Worm (Caenorhabditis elegans) whole organism, L4 larva: ENCODE measurements around the gene clec-78.

Source experiments
- F26F4.8 ChIP-seq: fragments of 200-800 bp; sonication (Bioruptor generic); conservative IDR thresholded peaks from 2 replicates; pipeline ENCODE4 v1.3.6; 2022; ENCODE audit warnings: missing genetic modification characterization, missing compliant biosample characterization
- T20F7.1 ChIP-seq: fragments of 200-800 bp; sonication (Bioruptor generic); optimal IDR thresholded peaks from 2 replicates; lab custom pipeline; 2018; ENCODE audit warnings: mild to moderate bottlenecking, missing genetic modification characterization, missing compliant biosample characterization
- Y48G9A.11 ChIP-seq: fragments of 200-800 bp; sonication (Bioruptor generic); IDR thresholded peaks from 2 replicates; pipeline ENCODE4 v1.3.6; 2022; ENCODE audit warnings: missing genetic modification reagents, missing genetic modification characterization, missing compliant biosample characterization
- ZK337.2 ChIP-seq: fragments of 200-800 bp; sonication (Bioruptor generic); IDR thresholded peaks from 2 replicates; pipeline ENCODE4 v1.3.6; 2022; ENCODE audit warnings: missing genetic modification reagents, missing genetic modification characterization, missing compliant biosample characterization
- aha-1 ChIP-seq: fragments of 150-350 bp; peaks from one replicate; lab custom pipeline; 2014; ENCODE audit warnings: missing biosample characterization, missing genetic modification characterization
- aly-2 ChIP-seq: sonication (generic microtip); optimal IDR thresholded peaks from 2 replicates; lab custom pipeline; 2018; ENCODE audit warnings: missing biosample characterization, missing genetic modification characterization
- ama-1 ChIP-seq: fragments of 150-350 bp; optimal IDR thresholded peaks from 2 replicates; lab custom pipeline; 2014; ENCODE audit warnings: inconsistent platforms, mixed read lengths
- arid-1 ChIP-seq: fragments of 200-800 bp; sonication (Bioruptor generic); conservative IDR thresholded peaks from 2 replicates; pipeline ENCODE4 v1.3.6; 2022; ENCODE audit warnings: missing genetic modification reagents, missing genetic modification characterization, missing compliant biosample characterization
- ceh-28 ChIP-seq: fragments of 150-350 bp; optimal IDR thresholded peaks from 2 replicates; lab custom pipeline; 2014; ENCODE audit warnings: missing biosample characterization, missing genetic modification reagents, missing genetic modification characterization
- ceh-32 ChIP-seq: sonication (generic microtip); optimal IDR thresholded peaks from 2 replicates; lab custom pipeline; 2016; ENCODE audit warnings: mild to moderate bottlenecking, missing genetic modification characterization, missing compliant biosample characterization; ENCODE audit not compliant: poor library complexity
- ceh-82 ChIP-seq: sonication (generic microtip); optimal IDR thresholded peaks from 2 replicates; lab custom pipeline; 2017; ENCODE audit warnings: missing biosample characterization, missing genetic modification characterization
- ctbp-1 ChIP-seq: fragments of 200-800 bp; sonication (Bioruptor generic); IDR thresholded peaks from 2 replicates; pipeline ENCODE4 v1.3.6; 2022; ENCODE audit warnings: missing genetic modification reagents, missing genetic modification characterization, missing compliant biosample characterization
- daf-12 ChIP-seq: fragments of 150-350 bp; optimal IDR thresholded peaks from 2 replicates; lab custom pipeline; 2014; ENCODE audit warnings: missing biosample characterization, missing genetic modification reagents, missing genetic modification characterization
- daf-16 ChIP-seq, 3 experiments: sonication (generic microtip); optimal IDR thresholded peaks; 2 replicates each; lab custom pipeline; 2016 to 2017; ENCODE audit warnings: missing genetic modification characterization in 3 of 3, missing genetic modification reagents in 3 of 3, mild to moderate bottlenecking in 2 of 3, missing compliant biosample characterization in 2 of 3, missing biosample characterization in 1 of 3, moderate library complexity in 1 of 3
- dmd-6 ChIP-seq: fragments of 200-800 bp; sonication (Bioruptor generic); IDR thresholded peaks from 2 replicates; pipeline ENCODE4 v1.3.6; 2022; ENCODE audit warnings: missing genetic modification reagents, missing genetic modification characterization, missing compliant biosample characterization
- dmd-9 ChIP-seq: fragments of 200-800 bp; sonication (Bioruptor generic); IDR thresholded peaks from 2 replicates; pipeline ENCODE4 v1.3.6; 2022; ENCODE audit warnings: missing genetic modification reagents, missing genetic modification characterization, missing compliant biosample characterization
- dve-1 ChIP-seq: sonication (generic microtip); optimal IDR thresholded peaks from 2 replicates; lab custom pipeline; 2017; ENCODE audit warnings: antibody characterized with exemption, mild to moderate bottlenecking, missing genetic modification characterization, missing compliant biosample characterization; ENCODE audit not compliant: insufficient read depth
- hif-1 ChIP-seq, 2 experiments: sonication (generic microtip); optimal IDR thresholded peaks; 2 replicates each; lab custom pipeline; 2016 to 2017; ENCODE audit warnings: missing compliant biosample characterization in 2 of 2, missing genetic modification characterization in 2 of 2, missing genetic modification reagents in 2 of 2, missing genotype in 2 of 2, mild to moderate bottlenecking in 1 of 2
- hlh-11 ChIP-seq: fragments of 200-800 bp; sonication (Bioruptor generic); optimal IDR thresholded peaks from 2 replicates; lab custom pipeline; 2018; ENCODE audit warnings: mild to moderate bottlenecking, missing genetic modification characterization, missing compliant biosample characterization
- jun-1 ChIP-seq: fragments of 150-350 bp; optimal IDR thresholded peaks from 2 replicates; lab custom pipeline; 2014; ENCODE audit warnings: missing biosample characterization, missing genetic modification reagents, missing genetic modification characterization
- lim-7 ChIP-seq: fragments of 200-800 bp; sonication (Bioruptor generic); IDR thresholded peaks from 2 replicates; pipeline ENCODE4 v1.3.6; 2022; ENCODE audit warnings: missing genetic modification characterization, missing compliant biosample characterization
- lin-13 ChIP-seq: fragments of 150-350 bp; optimal IDR thresholded peaks from 2 replicates; lab custom pipeline; 2014; ENCODE audit warnings: missing biosample characterization, missing genetic modification reagents, missing genetic modification characterization
- lin-15B ChIP-seq: fragments of 150-350 bp; sonication (generic microtip); optimal IDR thresholded peaks from 3 replicates; lab custom pipeline; 2014; ENCODE audit warnings: missing biosample characterization, missing genetic modification characterization
- lsy-2 ChIP-seq, 2 experiments: fragments of 150-350 bp in 1 of 2; sonication (generic microtip) in 1 of 2; optimal IDR thresholded peaks; 2 replicates each; lab custom pipeline; 2014 to 2017; ENCODE audit warnings: missing biosample characterization in 2 of 2, missing genetic modification characterization in 2 of 2
- mdl-1 ChIP-seq, 2 experiments: fragments of 150-350 bp in 1 of 2; sonication (generic microtip) in 1 of 2; optimal IDR thresholded peaks; 2 replicates each; lab custom pipeline; 2014 to 2017; ENCODE audit warnings: missing biosample characterization in 2 of 2, missing genetic modification characterization in 2 of 2
- nhr-11 ChIP-seq: fragments of 150-350 bp; optimal IDR thresholded peaks from 2 replicates; lab custom pipeline; 2014; ENCODE audit warnings: missing biosample characterization, missing genetic modification characterization
- nhr-111 ChIP-seq: fragments of 200-800 bp; sonication (Bioruptor generic); optimal IDR thresholded peaks from 2 replicates; lab custom pipeline; 2018; ENCODE audit warnings: mild to moderate bottlenecking, missing genetic modification characterization, missing compliant biosample characterization
- nhr-28 ChIP-seq: fragments of 150-350 bp; optimal IDR thresholded peaks from 2 replicates; lab custom pipeline; 2014; ENCODE audit warnings: missing biosample characterization, missing genetic modification characterization
- nhr-6 ChIP-seq: fragments of 150-350 bp; optimal IDR thresholded peaks from 2 replicates; lab custom pipeline; 2014; ENCODE audit warnings: missing biosample characterization, missing genetic modification characterization
- nhr-77 ChIP-seq: fragments of 150-350 bp; optimal IDR thresholded peaks from 2 replicates; lab custom pipeline; 2014; ENCODE audit warnings: missing biosample characterization, missing genetic modification characterization
- pha-4 ChIP-seq, 2 experiments: fragments of 150-350 bp in 1 of 2; fragments of 200-800 bp in 1 of 2; sonication (Bioruptor generic) in 1 of 2; IDR thresholded peaks in 1 of 2; optimal IDR thresholded peaks in 1 of 2; 2 replicates each; pipeline versions ENCODE4 v1.3.6 to Lab custom; 2014 to 2022; ENCODE audit warnings: missing genetic modification characterization in 2 of 2, missing genetic modification reagents in 2 of 2, missing biosample characterization in 1 of 2, missing compliant biosample characterization in 1 of 2
- php-3 ChIP-seq: fragments of 200-800 bp; sonication (Bioruptor generic); IDR thresholded peaks from 2 replicates; pipeline ENCODE4 v1.3.6; 2022; ENCODE audit warnings: missing genetic modification reagents, missing genetic modification characterization, missing compliant biosample characterization
- saeg-2 ChIP-seq: fragments of 200-800 bp; sonication (Bioruptor generic); IDR thresholded peaks from 2 replicates; pipeline ENCODE4 v1.3.6; 2022; ENCODE audit warnings: missing genetic modification reagents, missing genetic modification characterization, missing compliant biosample characterization
- set-16 ChIP-seq: fragments of 200-800 bp; sonication (Bioruptor generic); IDR thresholded peaks from 2 replicates; pipeline ENCODE4 v1.3.6; 2022; ENCODE audit warnings: missing genetic modification reagents, missing genetic modification characterization, missing compliant biosample characterization
- snpc-1.2 ChIP-seq: fragments of 200-800 bp; sonication (Bioruptor generic); IDR thresholded peaks from 2 replicates; pipeline ENCODE4 v1.3.6; 2022; ENCODE audit warnings: missing genetic modification reagents, missing genetic modification characterization, missing compliant biosample characterization
- tra-1 ChIP-seq: fragments of 200-800 bp; sonication (Bioruptor generic); IDR thresholded peaks from 2 replicates; pipeline ENCODE4 v1.3.6; 2022; ENCODE audit warnings: missing genetic modification reagents, missing genetic modification characterization, missing compliant biosample characterization
- unc-62 ChIP-seq, 3 experiments: fragments of 150-350 bp in 1 of 3; sonication (generic microtip); optimal IDR thresholded peaks in 2 of 3; peaks in 1 of 3; 1 replicate in 1 of 3; 2 replicates in 2 of 3; lab custom pipeline; 2014 to 2017; ENCODE audit warnings: missing biosample characterization in 3 of 3, missing genetic modification characterization in 3 of 3, missing genetic modification reagents in 3 of 3, missing genotype in 1 of 3
- vab-7 ChIP-seq: fragments of 200-800 bp; sonication (Bioruptor generic); IDR thresholded peaks from 2 replicates; pipeline ENCODE4 v1.3.6; 2022; ENCODE audit warnings: missing genetic modification reagents, missing genetic modification characterization, missing compliant biosample characterization
- ztf-11 ChIP-seq: fragments of 150-350 bp; optimal IDR thresholded peaks from 2 replicates; lab custom pipeline; 2014; ENCODE audit warnings: missing biosample characterization, missing genetic modification characterization
- ztf-7 ChIP-seq: fragments of 150-350 bp; optimal IDR thresholded peaks from 2 replicates; lab custom pipeline; 2014; ENCODE audit warnings: missing biosample characterization, missing genetic modification characterization

Gene clec-78

DNA sequence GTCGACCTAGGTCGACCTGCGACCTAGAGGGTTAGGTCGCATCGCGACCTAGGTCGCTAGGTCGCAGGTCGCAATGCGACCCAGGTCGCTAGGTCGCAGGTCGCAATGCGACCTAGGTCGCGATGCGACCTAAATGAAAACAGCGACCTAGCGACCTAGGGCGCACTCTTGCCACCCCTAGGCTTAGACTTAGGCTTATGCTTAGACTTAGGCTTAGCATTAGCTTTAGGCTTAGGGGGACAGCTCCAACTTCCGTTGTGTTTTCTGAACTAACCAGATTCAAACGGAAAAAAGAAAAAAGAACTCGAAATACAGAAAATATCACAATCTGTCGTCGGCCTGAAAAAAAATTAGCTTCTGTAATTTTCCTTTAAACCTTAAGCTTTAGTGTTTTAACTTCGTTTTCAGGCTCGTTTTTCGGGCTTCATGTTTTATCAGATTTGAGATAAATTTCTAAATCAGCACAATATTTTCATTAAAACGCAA lies 25.5 kb downstream of the clec-78 start (continued):
- TF ChIP-seq pha-4 (GFP tag; IDR thresholded peaks at IDR 0.05; lab: Robert Waterston, UW) (0 out of 2 replicates have a peak, but pooled peaks have one; percentile 13), pha-4 (tag; optimal IDR thresholded peaks at IDR 0.05; lab: Kevin White, UChicago) (no peak), hlh-11 (tag; lab: Kevin White, UChicago) (peak; percentile 2), mdl-1 (tag; optimal IDR thresholded peaks at IDR 0.05; lab: Kevin White, UChicago) (no peak), php-3 (0 out of 2 replicates have a peak, but pooled peaks have one; percentile 41), T20F7.1 (GFP tag; lab: Kevin White, UChicago) (no peak), ceh-28 (tag; lab: Kevin White, UChicago) (no peak), saeg-2 (GFP tag; lab: Robert Waterston, UW) (no peak), vab-7 (peak; percentile 39; the same call in 1 of the 2 replicates), lim-7 (GFP tag; lab: Robert Waterston, UW) (peak; percentile 51; the same call in 1 of the 2 replicates), lin-15B (tag; lab: Kevin White, UChicago) (no peak)

ce11 chrIV:4015660-4016059 lies 26.8 kb downstream of the clec-78 start:
- TF ChIP-seq ctbp-1 (no peak), aha-1 (tag; lab: Kevin White, UChicago) (peak; percentile 82), unc-62 (GFP tag; optimal IDR thresholded peaks at IDR 0.05 in 1 of 2; lab: Kevin White, UChicago) (peak in 1 of 2 experiments; percentile 97), unc-62 (tag; optimal IDR thresholded peaks at IDR 0.05; lab: Kevin White, UChicago) (no peak), snpc-1.2 (GFP tag; lab: Robert Waterston, UW) (no peak), ama-1 (lab: Kevin White, UChicago) (no peak), ZK337.2 (no peak), ceh-82 (no peak), daf-16 (GFP tag; optimal IDR thresholded peaks at IDR 0.05; lab: Kevin White, UChicago) (no peak), daf-16 (tag; optimal IDR thresholded peaks at IDR 0.05; lab: Kevin White, UChicago) (no peak), dmd-6 (GFP tag; lab: Robert Waterston, UW) (no peak), nhr-11 (tag; lab: Kevin White, UChicago) (no peak)

DNA sequence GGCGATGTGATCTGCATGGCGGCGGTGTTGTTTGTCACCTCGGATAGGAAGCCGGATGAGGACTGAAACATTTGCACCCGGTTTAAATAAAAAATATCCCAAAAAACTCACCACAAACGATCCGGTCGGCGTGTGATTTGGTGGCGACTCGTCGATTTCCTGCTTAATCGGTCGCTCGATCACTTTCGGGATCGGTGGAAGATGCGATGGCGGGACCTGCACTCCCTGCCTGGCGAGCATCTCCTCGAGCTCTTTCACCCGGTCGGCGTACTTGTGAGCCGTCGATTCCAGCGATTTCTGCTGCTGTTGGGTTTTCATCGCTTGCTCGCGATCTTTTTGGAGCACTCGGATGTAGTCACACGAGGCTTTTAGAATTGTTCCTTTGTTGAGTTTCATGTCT lies 27.8 kb downstream of the clec-78 start:
- TF ChIP-seq ztf-7 (tag; lab: Kevin White, UChicago) = no peak
- TF ChIP-seq aly-2 = no peak
- TF ChIP-seq snpc-1.2 (GFP tag; lab: Robert Waterston, UW) = peak; percentile 6; the same call in 1 of the 2 replicates
- peak; percentile 84 for TF ChIP-seq set-16
- TF ChIP-seq dmd-9 = 0 out of 2 replicates have a peak, but pooled peaks have one; percentile 53

DNA sequence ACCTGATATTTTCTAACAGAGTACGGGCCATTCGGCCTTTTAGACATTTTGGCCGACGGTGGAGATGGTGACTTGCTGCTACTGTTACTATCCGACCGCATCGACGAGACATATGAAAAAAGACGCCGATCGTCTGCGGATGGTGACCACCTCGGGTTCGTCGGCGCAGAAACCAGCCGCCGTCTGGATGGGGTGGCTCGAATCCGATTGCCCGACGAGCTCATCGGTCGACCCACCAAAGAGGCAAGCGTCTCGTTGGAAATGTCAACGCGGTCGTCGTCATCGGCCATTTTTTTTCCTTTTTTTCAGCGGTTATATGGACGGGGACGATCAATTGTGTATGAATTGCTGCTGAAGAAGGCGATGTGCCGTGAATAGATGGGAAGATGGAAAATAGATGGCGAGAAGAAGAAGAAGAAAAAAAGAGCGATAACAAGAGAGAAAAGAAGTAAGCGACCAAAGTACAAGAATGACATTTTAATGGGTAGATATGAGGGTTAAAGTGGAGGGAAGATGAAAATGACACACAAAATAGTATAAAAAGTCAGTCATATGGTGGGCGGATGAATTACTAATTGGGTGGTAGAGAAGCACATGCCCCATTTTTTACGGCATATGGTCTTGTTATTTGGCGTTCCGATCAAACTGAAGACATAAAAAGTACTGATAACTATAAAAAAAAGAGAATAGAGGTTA lies 29.9 kb downstream of the clec-78 start:
- TF ChIP-seq ztf-11 (no peak), nhr-6 (tag; lab: Kevin White, UChicago) (peak; percentile 15), Y48G9A.11 (GFP tag; lab: Robert Waterston, UW) (peak; percentile 32; the same call in 1 of the 2 replicates), set-16 (peak; percentile 89), tra-1 (0 out of 2 replicates have a peak, but pooled peaks have one; percentile 62), T20F7.1 (GFP tag; lab: Kevin White, UChicago) (no peak), mdl-1 (tag; optimal IDR thresholded peaks at IDR 0.05; lab: Kevin White, UChicago) (no peak), nhr-11 (tag; lab: Kevin White, UChicago) (no peak), lin-13 (GFP tag; lab: Kevin White, UChicago) (no peak), hlh-11 (tag; lab: Kevin White, UChicago) (peak; percentile 26), dmd-6 (GFP tag; lab: Robert Waterston, UW) (peak; percentile 54), ceh-32 (tag; lab: Kevin White, UChicago) (no peak), lin-15B (tag; lab: Kevin White, UChicago) (no peak), lsy-2 (tag; optimal IDR thresholded peaks at IDR 0.05; lab: Kevin White, UChicago) (no peak), php-3 (peak; percentile 38; the same call in 1 of the 2 replicates), aha-1 (tag; lab: Kevin White, UChicago) (peak; percentile 73), unc-62 (GFP tag; optimal IDR thresholded peaks at IDR 0.05 in 1 of 2; lab: Kevin White, UChicago) (peak in 1 of 2 experiments; percentile 97), unc-62 (tag; optimal IDR thresholded peaks at IDR 0.05; lab: Kevin White, UChicago) (no peak), nhr-111 (no peak), vab-7 (no peak), hif-1 (tag; optimal IDR thresholded peaks at IDR 0.05; lab: Kevin White, UChicago) (peak in 1 of 2 experiments; percentile 5), F26F4.8 (GFP tag; lab: Robert Waterston, UW) (no peak), arid-1 (GFP tag; lab: Robert Waterston, UW) (no peak), daf-12 (tag; lab: Kevin White, UChicago) (no peak), nhr-28 (tag; lab: Kevin White, UChicago) (peak; percentile 39), nhr-77 (tag; lab: Kevin White, UChicago) (no peak), dve-1 (tag; lab: Kevin White, UChicago) (peak; percentile 44), jun-1 (tag; lab: Kevin White, UChicago) (no peak)
